Worm (Caenorhabditis elegans): ENCODE data around the gene srt-42.

srt-42 gene

ce11 chrV:1820749-1821148, 13.5 kb downstream of the srt-42 start:
- TF ChIP-seq lin-38 (GFP tag; IDR thresholded peaks at IDR 0.05): peak; percentile 49; the same call in 1 of the 2 replicates
- no peak for TF ChIP-seq nhr-111 (GFP tag; optimal IDR thresholded peaks at IDR 0.05)

ce11 chrV:1821287-1821686, 14.0 kb downstream of the srt-42 start, which contains the start of the genes gly-7 and mrpl-39:
gly-7 (minus strand) TSS chrV:1821323.
mrpl-39 (plus strand) TSS chrV:1821579.
- TF ChIP-seq lim-7 (GFP tag; IDR thresholded peaks at IDR 0.05) (no peak), lin-38 (GFP tag; IDR thresholded peaks at IDR 0.05) (peak; percentile 38; the same call in 1 of the 2 replicates), ceh-28 (tag; optimal IDR thresholded peaks at IDR 0.05) (no peak), nhr-102 (tag; optimal IDR thresholded peaks at IDR 0.05) (no peak), snpc-1.2 (GFP tag; IDR thresholded peaks at IDR 0.05) (no peak), hif-1 (tag; optimal IDR thresholded peaks at IDR 0.05) (peak in 1 of 2 experiments; percentile 9), lin-1 (GFP tag; IDR thresholded peaks at IDR 0.05) (peak; percentile 97), Y105C5A.15 (GFP tag; IDR thresholded peaks at IDR 0.05) (no peak), dpl-1 (GFP tag; optimal IDR thresholded peaks at IDR 0.05) (peak; percentile 45), mes-2 (tag; optimal IDR thresholded peaks at IDR 0.05; ENCODE audit: poor library complexity, severe bottlenecking) (peak; percentile 76), daf-16 (GFP tag; optimal IDR thresholded peaks at IDR 0.05) (no peak), daf-16 (tag; optimal IDR thresholded peaks at IDR 0.05) (peak; percentile 26), mep-1 (tag; optimal IDR thresholded peaks at IDR 0.05) (peak; percentile 11), lsy-2 (tag; optimal IDR thresholded peaks at IDR 0.05) (peak in 1 of 2 experiments; percentile 50)

ce11 chrV:1824528-1824927, 17.3 kb downstream of the srt-42 start:
- TF ChIP-seq set-16 (GFP tag; IDR thresholded peaks at IDR 0.05) (peak; percentile 58; the same call in 1 of the 2 replicates), ZK337.2 (GFP tag; IDR thresholded peaks at IDR 0.05) (0 out of 2 replicates have a peak, but pooled peaks have one; percentile 14), zag-1 (tag; optimal IDR thresholded peaks at IDR 0.05) (no peak)

- no peak for TF ChIP-seq daf-12 (tag; optimal IDR thresholded peaks at IDR 0.05)
- TF ChIP-seq nhr-42 (GFP tag; IDR thresholded peaks at IDR 0.05): no peak
- no peak for TF ChIP-seq rbr-2 (tag; optimal IDR thresholded peaks at IDR 0.05)
- peak; percentile 11 for TF ChIP-seq hlh-30 (tag; optimal IDR thresholded peaks at IDR 0.05; ENCODE audit: insufficient read depth)
- no peak for TF ChIP-seq nhr-102 (tag; optimal IDR thresholded peaks at IDR 0.05)
- TF ChIP-seq mdl-1 (tag; optimal IDR thresholded peaks at IDR 0.05): peak in 1 of 2 experiments; percentile 20
- no peak for TF ChIP-seq dmd-6 (GFP tag; IDR thresholded peaks at IDR 0.05)
- no peak for TF ChIP-seq Y105C5A.15 (GFP tag; IDR thresholded peaks at IDR 0.05)
- TF ChIP-seq F44E2.7 (GFP tag; IDR thresholded peaks at IDR 0.05): no peak
- TF ChIP-seq mxl-3 (GFP tag; optimal IDR thresholded peaks at IDR 0.05): peak; percentile 80
- TF ChIP-seq gei-8 (GFP tag; optimal IDR thresholded peaks at IDR 0.05): no peak
- peak; percentile 3 for TF ChIP-seq nhr-28 (tag; optimal IDR thresholded peaks at IDR 0.05)
- no peak for TF ChIP-seq Y5F2A.4 (GFP tag; optimal IDR thresholded peaks at IDR 0.05)
- TF ChIP-seq fkh-10 (GFP tag; optimal IDR thresholded peaks at IDR 0.05): no peak
Observed at ce11 chrV:1829973-1830372, 22.7 kb downstream of the srt-42 start, which contains the start of gene Y32G9B.1. Y32G9B.1 (minus strand) TSS chrV:1830073.

ce11 chrV:1841744-1842143, 34.5 kb downstream of the srt-42 start, which contains the start of gene T10B5.8:
T10B5.8 (plus strand) TSS chrV:1842044.
- TF ChIP-seq aha-1 (tag): peak; percentile 3
- peak; percentile 66 for TF ChIP-seq nhr-28 (tag; optimal IDR thresholded peaks at IDR 0.05)
- no peak for TF ChIP-seq ZK337.2 (GFP tag; IDR thresholded peaks at IDR 0.05)

- peak; percentile 2 for TF ChIP-seq dve-1 (tag; optimal IDR thresholded peaks at IDR 0.05; ENCODE audit: insufficient read depth)
- peak; percentile 62 for TF ChIP-seq pqm-1 (tag; optimal IDR thresholded peaks at IDR 0.05)
- TF ChIP-seq zip-2 (tag; optimal IDR thresholded peaks at IDR 0.05): no peak
- no peak for TF ChIP-seq zfp-3 (GFP tag; conservative IDR thresholded peaks at IDR 0.05)
- peak; percentile 75 for TF ChIP-seq nhr-28 (tag; optimal IDR thresholded peaks at IDR 0.05)
- no peak for TF ChIP-seq saeg-2 (GFP tag; IDR thresholded peaks at IDR 0.05)
- TF ChIP-seq daf-16 (GFP tag; optimal IDR thresholded peaks at IDR 0.05): no peak
- TF ChIP-seq daf-16 (tag; optimal IDR thresholded peaks at IDR 0.05): no peak
- peak; percentile 19; the same call in 1 of the 2 replicates for TF ChIP-seq dmd-6 (GFP tag; IDR thresholded peaks at IDR 0.05)
- TF ChIP-seq T26A8.4 (GFP tag; IDR thresholded peaks at IDR 0.05): no peak
Observed at ce11 chrV:1845977-1846376, 38.7 kb downstream of the srt-42 start, which contains the start of gene T10B5.7. T10B5.7 (plus strand) TSS chrV:1846201.
